Fruit fly (Drosophila melanogaster) whole organism, embryonic: Measurements from ENCODE around the gene CG32106.

Experiments
- Aef1 ChIP-seq: fragments of 200-800 bp; sonication (Bioruptor generic); IDR thresholded peaks from 3 replicates; pipeline ENCODE4 v1.3.6; 2022; ENCODE audit warnings: missing biosample characterization, missing genetic modification characterization
- Atf3 ChIP-seq: fragments of 200-800 bp; sonication (Bioruptor generic); optimal IDR thresholded peaks from 3 replicates; lab custom pipeline; 2016; ENCODE audit warnings: missing biosample characterization, missing genetic modification characterization
- Blimp-1 ChIP-seq: fragments of 200-800 bp; sonication (Bioruptor generic); optimal IDR thresholded peaks from 3 replicates; lab custom pipeline; 2018; ENCODE audit warnings: missing biosample characterization, missing genetic modification characterization, mild to moderate bottlenecking, moderate library complexity, missing genetic modification reagents
- CG10274 ChIP-seq: fragments of 200-800 bp; sonication (Bioruptor generic); optimal IDR thresholded peaks from 3 replicates; lab custom pipeline; 2017; ENCODE audit warnings: missing biosample characterization, mild to moderate bottlenecking, missing genetic modification characterization
- CG10366 ChIP-seq: fragments of 200-800 bp; sonication (Bioruptor generic); IDR thresholded peaks from 2 replicates; pipeline ENCODE4 v1.3.6; 2022; ENCODE audit warnings: missing biosample characterization, missing genetic modification characterization
- CG10431 ChIP-seq: fragments of 200-800 bp; sonication (Bioruptor generic); optimal IDR thresholded peaks from 3 replicates; lab custom pipeline; 2018; ENCODE audit warnings: missing biosample characterization, mild to moderate bottlenecking, missing genetic modification characterization
- CG10959 ChIP-seq: fragments of 200-800 bp; sonication (Bioruptor generic); IDR thresholded peaks from 2 replicates; pipeline ENCODE4 v1.3.6; 2022; ENCODE audit warnings: missing biosample characterization, missing genetic modification characterization
- CG11398 ChIP-seq: fragments of 200-800 bp; sonication (Bioruptor generic); optimal IDR thresholded peaks from 2 replicates; lab custom pipeline; 2016; ENCODE audit warnings: missing biosample characterization, missing genetic modification characterization
- CG12219 ChIP-seq: fragments of 200-800 bp; sonication (Bioruptor generic); optimal IDR thresholded peaks from 3 replicates; lab custom pipeline; 2018; ENCODE audit warnings: missing biosample characterization, mild to moderate bottlenecking, missing genetic modification characterization
- CG13775 ChIP-seq: fragments of 200-800 bp; sonication (Bioruptor generic); optimal IDR thresholded peaks from 3 replicates; lab custom pipeline; 2017; ENCODE audit warnings: missing biosample characterization, mild to moderate bottlenecking, missing genetic modification characterization
- CG14860 ChIP-seq: fragments of 200-800 bp; sonication (Bioruptor generic); IDR thresholded peaks from 3 replicates; pipeline ENCODE4 v1.3.6; 2022; ENCODE audit warnings: missing biosample characterization, missing genetic modification characterization; ENCODE audit not compliant: partially characterized antibody
- CG15073 ChIP-seq: fragments of 200-800 bp; sonication (Bioruptor generic); optimal IDR thresholded peaks from 2 replicates; lab custom pipeline; 2016; ENCODE audit warnings: missing biosample characterization, missing genetic modification characterization
- CG15479 ChIP-seq: fragments of 200-800 bp; sonication (Bioruptor generic); optimal IDR thresholded peaks from 3 replicates; lab custom pipeline; 2019; ENCODE audit warnings: missing biosample characterization, mild to moderate bottlenecking, missing genetic modification characterization, moderate library complexity
- CG16779 ChIP-seq: fragments of 200-800 bp; sonication (Bioruptor generic); IDR thresholded peaks from 2 replicates; pipeline ENCODE4 v1.3.6; 2022; ENCODE audit warnings: missing biosample characterization, missing genetic modification characterization
- CG16863 ChIP-seq: fragments of 200-800 bp; sonication (Bioruptor generic); optimal IDR thresholded peaks from 3 replicates; lab custom pipeline; 2016; ENCODE audit warnings: missing biosample characterization, missing genetic modification characterization
- CG17328 ChIP-seq: fragments of 200-800 bp; sonication (Bioruptor generic); IDR thresholded peaks from 2 replicates; pipeline ENCODE4 v1.3.6; 2022; ENCODE audit warnings: missing biosample characterization, missing genetic modification characterization
- CG1792 ChIP-seq: fragments of 200-800 bp; sonication (Bioruptor generic); optimal IDR thresholded peaks from 2 replicates; lab custom pipeline; 2016; ENCODE audit warnings: missing biosample characterization, missing genetic modification characterization
- CG18599 ChIP-seq: fragments of 200-800 bp; sonication (Bioruptor generic); optimal IDR thresholded peaks from 3 replicates; lab custom pipeline; 2017; ENCODE audit warnings: missing biosample characterization, missing genetic modification characterization, mild to moderate bottlenecking, moderate library complexity, missing genetic modification reagents
- CG18619 ChIP-seq: fragments of 200-800 bp; sonication (Bioruptor generic); optimal IDR thresholded peaks from 3 replicates; lab custom pipeline; 2017; ENCODE audit warnings: missing biosample characterization, mild to moderate bottlenecking, missing genetic modification characterization
- CG2116 ChIP-seq: fragments of 200-800 bp; sonication (Bioruptor generic); optimal IDR thresholded peaks from 3 replicates; lab custom pipeline; 2018; ENCODE audit warnings: missing biosample characterization, mild to moderate bottlenecking, missing genetic modification characterization
- CG34224 ChIP-seq: fragments of 200-800 bp; sonication (Bioruptor generic); IDR thresholded peaks from 3 replicates; pipeline ENCODE4 v1.3.6; 2022; ENCODE audit warnings: missing biosample characterization, missing genetic modification characterization; ENCODE audit not compliant: partially characterized antibody
- CG3995 ChIP-seq: fragments of 200-800 bp; sonication (Bioruptor generic); optimal IDR thresholded peaks from 3 replicates; lab custom pipeline; 2016; ENCODE audit warnings: missing biosample characterization, missing genetic modification characterization
- CG4707 ChIP-seq: fragments of 200-800 bp; sonication (Bioruptor generic); optimal IDR thresholded peaks from 2 replicates; lab custom pipeline; 2018; ENCODE audit warnings: missing biosample characterization, mild to moderate bottlenecking, missing genetic modification characterization, moderate library complexity
- CG7963 ChIP-seq: fragments of 200-800 bp; sonication (Bioruptor generic); IDR thresholded peaks from 3 replicates; pipeline ENCODE4 v1.3.6; 2022; ENCODE audit warnings: missing biosample characterization, missing genetic modification characterization; ENCODE audit not compliant: partially characterized antibody
- CG9437 ChIP-seq: fragments of 200-800 bp; sonication (Bioruptor generic); optimal IDR thresholded peaks from 2 replicates; lab custom pipeline; 2018; ENCODE audit warnings: missing biosample characterization, mild to moderate bottlenecking, missing genetic modification characterization
- CG9817 ChIP-seq: fragments of 200-800 bp; sonication (Bioruptor generic); optimal IDR thresholded peaks from 2 replicates; lab custom pipeline; 2018; ENCODE audit warnings: missing biosample characterization, mild to moderate bottlenecking, missing genetic modification characterization, moderate library complexity
- CHES-1-like ChIP-seq: fragments of 200-800 bp; sonication (Bioruptor generic); optimal IDR thresholded peaks from 2 replicates; lab custom pipeline; 2016; ENCODE audit warnings: missing biosample characterization, missing genetic modification characterization
- Dek ChIP-seq: fragments of 200-800 bp; sonication (Bioruptor generic); optimal IDR thresholded peaks from 3 replicates; lab custom pipeline; 2019; ENCODE audit warnings: missing biosample characterization, mild to moderate bottlenecking, missing genetic modification characterization, moderate library complexity
- Ets97D ChIP-seq: fragments of 200-800 bp; sonication (Bioruptor generic); optimal IDR thresholded peaks from 3 replicates; lab custom pipeline; 2016; ENCODE audit warnings: missing biosample characterization, missing genetic modification characterization
- NK7.1 ChIP-seq: fragments of 200-800 bp; sonication (Bioruptor generic); optimal IDR thresholded peaks from 3 replicates; lab custom pipeline; 2016; ENCODE audit warnings: missing biosample characterization, missing genetic modification characterization
- abd-A ChIP-seq: fragments of 200-800 bp; sonication (Bioruptor generic); optimal IDR thresholded peaks from 3 replicates; lab custom pipeline; 2019; ENCODE audit warnings: missing biosample characterization, mild to moderate bottlenecking, missing genetic modification characterization, moderate library complexity
- ap ChIP-seq: fragments of 200-800 bp; sonication (Bioruptor generic); IDR thresholded peaks from 2 replicates; pipeline ENCODE4 v1.3.6; 2022; ENCODE audit warnings: missing biosample characterization, missing genetic modification characterization
- ato ChIP-seq: fragments of 200-800 bp; sonication (Bioruptor generic); IDR thresholded peaks from 2 replicates; pipeline ENCODE4 v1.3.6; 2022; ENCODE audit warnings: missing biosample characterization, missing genetic modification characterization; ENCODE audit not compliant: partially characterized antibody
- bigmax ChIP-seq: fragments of 200-800 bp; sonication (Bioruptor generic); optimal IDR thresholded peaks from 2 replicates; lab custom pipeline; 2018; ENCODE audit warnings: missing biosample characterization, mild to moderate bottlenecking, missing genetic modification characterization
- bowl ChIP-seq: fragments of 200-800 bp; sonication (Bioruptor generic); IDR thresholded peaks from 2 replicates; pipeline ENCODE4 v1.3.6; 2022; ENCODE audit warnings: missing biosample characterization, missing genetic modification characterization
- br ChIP-seq: fragments of >200 bp; optimal IDR thresholded peaks from 2 replicates; lab custom pipeline; 2017
- bsh ChIP-seq, 2 experiments: fragments of 200-800 bp; sonication (Bioruptor generic); optimal IDR thresholded peaks; 2 replicates each; lab custom pipeline; 2017 to 2018; ENCODE audit warnings: mild to moderate bottlenecking in 2 of 2, missing biosample characterization in 2 of 2, missing genetic modification characterization in 2 of 2, moderate library complexity in 1 of 2
- dan ChIP-seq: fragments of 200-800 bp; sonication (Bioruptor generic); IDR thresholded peaks from 2 replicates; pipeline ENCODE4 v1.3.6; 2022; ENCODE audit warnings: missing biosample characterization, missing genetic modification characterization
- dimm ChIP-seq: fragments of 200-800 bp; sonication (Bioruptor generic); IDR thresholded peaks from 2 replicates; pipeline ENCODE4 v1.3.6; 2022; ENCODE audit warnings: missing biosample characterization, missing genetic modification characterization
- disco-r ChIP-seq: fragments of 200-800 bp; sonication (Bioruptor generic); optimal IDR thresholded peaks from 2 replicates; lab custom pipeline; 2016; ENCODE audit warnings: missing biosample characterization, missing genetic modification characterization
- dmrt11E ChIP-seq: fragments of 200-800 bp; sonication (Bioruptor generic); optimal IDR thresholded peaks from 3 replicates; lab custom pipeline; 2018; ENCODE audit warnings: missing biosample characterization, mild to moderate bottlenecking, missing genetic modification characterization, moderate library complexity
- eyg ChIP-seq: fragments of 200-800 bp; sonication (Bioruptor generic); optimal IDR thresholded peaks from 3 replicates; lab custom pipeline; 2016; ENCODE audit warnings: missing biosample characterization, missing genetic modification characterization
- h ChIP-seq: fragments of >200 bp; optimal IDR thresholded peaks from 2 replicates; lab custom pipeline; 2017
- hbn ChIP-seq: fragments of 200-800 bp; sonication (Bioruptor generic); IDR thresholded peaks from 2 replicates; pipeline ENCODE4 v1.3.6; 2022; ENCODE audit warnings: missing biosample characterization, missing genetic modification characterization; ENCODE audit not compliant: partially characterized antibody
- lilli ChIP-seq: fragments of 200-800 bp; sonication (Bioruptor generic); optimal IDR thresholded peaks from 3 replicates; lab custom pipeline; 2016; ENCODE audit warnings: missing biosample characterization, missing genetic modification characterization
- nmo ChIP-seq: fragments of 200-800 bp; sonication (Bioruptor generic); optimal IDR thresholded peaks from 2 replicates; lab custom pipeline; 2018; ENCODE audit warnings: missing biosample characterization, mild to moderate bottlenecking, missing genetic modification characterization, moderate library complexity
- org-1 ChIP-seq: fragments of 200-800 bp; sonication (Bioruptor generic); optimal IDR thresholded peaks from 2 replicates; lab custom pipeline; 2017; ENCODE audit warnings: missing biosample characterization, missing genetic modification characterization
- run ChIP-seq: fragments of 200-800 bp; sonication (Bioruptor generic); optimal IDR thresholded peaks from 3 replicates; lab custom pipeline; 2018; ENCODE audit warnings: missing biosample characterization, mild to moderate bottlenecking, missing genetic modification characterization
- shn ChIP-seq: fragments of 200-800 bp; sonication (Bioruptor generic); optimal IDR thresholded peaks from 3 replicates; lab custom pipeline; 2016; ENCODE audit warnings: missing biosample characterization, missing genetic modification characterization
- tna ChIP-seq: fragments of 200-800 bp; sonication (Bioruptor generic); IDR thresholded peaks from 2 replicates; pipeline ENCODE4 v1.3.6; 2022; ENCODE audit warnings: missing biosample characterization, missing genetic modification characterization; ENCODE audit not compliant: partially characterized antibody
- ttk ChIP-seq: fragments of 200-800 bp; sonication (Bioruptor generic); IDR thresholded peaks from 2 replicates; pipeline ENCODE4 v2.1.2; 2022; ENCODE audit warnings: missing biosample characterization, missing genetic modification characterization

CG32106 gene

dm6 chr3L:12792933-12793448, 14.5 kb upstream of the CG32106 start (continued):
- peak; percentile 22; the same call in 1 of the 3 replicates for TF ChIP-seq Aef1 (GFP tag; lab: Robert Waterston, UW)
- no peak for TF ChIP-seq bowl (GFP tag; lab: Robert Waterston, UW)
- TF ChIP-seq CG16779 (GFP tag; lab: Robert Waterston, UW) = no peak
- no peak for TF ChIP-seq CG11398 (GFP tag; lab: Kevin White, UChicago)
- TF ChIP-seq tna (GFP tag; lab: Robert Waterston, UW) = no peak
- TF ChIP-seq CG14860 (GFP tag; lab: Robert Waterston, UW) = no peak
- peak; percentile 63 for TF ChIP-seq CG12219 (GFP tag; lab: Kevin White, UChicago)
- no peak for TF ChIP-seq bigmax
- TF ChIP-seq CG1792 (GFP tag; lab: Kevin White, UChicago) = no peak
- no peak for TF ChIP-seq Ets97D (GFP tag; lab: Kevin White, UChicago)
- peak; percentile 63 for TF ChIP-seq CG18619 (GFP tag; lab: Kevin White, UChicago)
- TF ChIP-seq CG9817 (tag; lab: Kevin White, UChicago) = no peak
- TF ChIP-seq ttk (GFP tag; lab: Robert Waterston, UW) = no peak
- peak; percentile 42 for TF ChIP-seq CG15073
- peak; percentile 20 for TF ChIP-seq CG3995
- no peak for TF ChIP-seq hbn
- TF ChIP-seq dimm (GFP tag; lab: Robert Waterston, UW) = no peak
- TF ChIP-seq bsh (GFP tag; optimal IDR thresholded peaks at IDR 0.05; lab: Kevin White, UChicago) = peak; percentile 58 to 69
- no peak for TF ChIP-seq shn (GFP tag; lab: Kevin White, UChicago)
- no peak for TF ChIP-seq dan
- TF ChIP-seq CG10366 (GFP tag; lab: Robert Waterston, UW) = no peak
- no peak for TF ChIP-seq h (lab: Kevin White, UChicago)
- TF ChIP-seq CHES-1-like (GFP tag; lab: Kevin White, UChicago) = no peak
- TF ChIP-seq CG9437 (GFP tag; lab: Kevin White, UChicago) = peak; percentile 52
- TF ChIP-seq CG15479 = no peak
- no peak for TF ChIP-seq CG10959 (GFP tag; lab: Robert Waterston, UW)
- no peak for TF ChIP-seq Atf3
- TF ChIP-seq nmo = peak; percentile 7
- TF ChIP-seq CG10431 (GFP tag; lab: Kevin White, UChicago) = no peak
- TF ChIP-seq CG10274 (GFP tag; lab: Kevin White, UChicago) = peak; percentile 1
- peak; percentile 47 for TF ChIP-seq org-1 (GFP tag; lab: Kevin White, UChicago)
- TF ChIP-seq disco-r (GFP tag; lab: Kevin White, UChicago) = no peak
- TF ChIP-seq CG34224 = no peak
- TF ChIP-seq br (lab: Kevin White, UChicago) = no peak
- peak; percentile 60 for TF ChIP-seq lilli (GFP tag; lab: Kevin White, UChicago)
- no peak for TF ChIP-seq ap
- TF ChIP-seq CG13775 (GFP tag; lab: Kevin White, UChicago) = peak; percentile 39
- TF ChIP-seq NK7.1 (GFP tag; lab: Kevin White, UChicago) = no peak
- peak; percentile 24; the same call in 1 of the 2 replicates for TF ChIP-seq CG17328 (GFP tag; lab: Robert Waterston, UW)
- no peak for TF ChIP-seq abd-A
- TF ChIP-seq CG16863 (GFP tag; lab: Kevin White, UChicago) = no peak
- no peak for TF ChIP-seq CG2116 (GFP tag; lab: Kevin White, UChicago)
- no peak for TF ChIP-seq CG4707 (GFP tag; lab: Kevin White, UChicago)
- TF ChIP-seq CG7963 = no peak
- no peak for TF ChIP-seq eyg
- TF ChIP-seq ato (GFP tag; lab: Robert Waterston, UW) = no peak
- TF ChIP-seq Blimp-1 = peak; percentile 96
- TF ChIP-seq Dek (tag; lab: Kevin White, UChicago) = peak; percentile 60
- TF ChIP-seq dmrt11E (tag; lab: Kevin White, UChicago) = peak; percentile 24
- peak; percentile 72 for TF ChIP-seq CG18599 (GFP tag; lab: Kevin White, UChicago)
- TF ChIP-seq run (tag; lab: Kevin White, UChicago) = peak; percentile 64
